Fruit fly (Drosophila melanogaster) whole organism, prepupa: Measurements from ENCODE around the gene CG13014.

Source experiments
- Blimp-1 ChIP-seq: fragments of 200-800 bp; sonication (Bioruptor generic); optimal IDR thresholded peaks from 3 replicates; lab custom pipeline; 2017; ENCODE audit warnings: missing biosample characterization, missing genetic modification characterization, mild to moderate bottlenecking, moderate library complexity, missing genetic modification reagents
- CG11762 ChIP-seq: fragments of 200-800 bp; sonication (Bioruptor generic); optimal IDR thresholded peaks from 3 replicates; lab custom pipeline; 2016; ENCODE audit warnings: missing biosample characterization, missing genetic modification characterization; ENCODE audit not compliant: insufficient read depth
- CG11902 ChIP-seq: fragments of 200-800 bp; sonication (Bioruptor generic); optimal IDR thresholded peaks from 3 replicates; lab custom pipeline; 2016; ENCODE audit warnings: missing biosample characterization, missing genetic modification characterization
- CG15336 ChIP-seq: fragments of 200-800 bp; sonication (Bioruptor generic); IDR thresholded peaks from 2 replicates; pipeline ENCODE4 v1.3.6; 2022; ENCODE audit warnings: missing biosample characterization, missing genetic modification characterization
- CG16779 ChIP-seq: fragments of 200-800 bp; sonication (Bioruptor generic); optimal IDR thresholded peaks from 3 replicates; lab custom pipeline; 2017; ENCODE audit warnings: missing biosample characterization, mild to moderate bottlenecking, missing genetic modification characterization
- CG31627 ChIP-seq: fragments of 200-800 bp; sonication (Bioruptor generic); optimal IDR thresholded peaks from 3 replicates; lab custom pipeline; 2016; ENCODE audit warnings: missing biosample characterization, missing genetic modification characterization
- CG32006 ChIP-seq: fragments of 200-800 bp; sonication (Bioruptor generic); optimal IDR thresholded peaks from 3 replicates; lab custom pipeline; 2017; ENCODE audit warnings: missing biosample characterization, mild to moderate bottlenecking, missing genetic modification characterization
- CG3919 ChIP-seq: fragments of 200-800 bp; sonication (Bioruptor generic); optimal IDR thresholded peaks from 3 replicates; lab custom pipeline; 2016; ENCODE audit warnings: missing biosample characterization, missing genetic modification characterization
- CG6163 ChIP-seq: fragments of 200-800 bp; sonication (Bioruptor generic); IDR thresholded peaks from 3 replicates; pipeline ENCODE4 v1.3.6; 2022; ENCODE audit warnings: missing biosample characterization, missing genetic modification characterization
- CG6808 ChIP-seq: fragments of 200-800 bp; sonication (Bioruptor generic); optimal IDR thresholded peaks from 3 replicates; lab custom pipeline; 2017; ENCODE audit warnings: missing biosample characterization, missing genetic modification characterization, mild to moderate bottlenecking, moderate library complexity, missing genetic modification reagents
- CG8119 ChIP-seq: fragments of 200-800 bp; sonication (Bioruptor generic); IDR thresholded peaks from 3 replicates; pipeline ENCODE4 v1.3.6; 2022; ENCODE audit warnings: missing biosample characterization, missing genetic modification characterization
- Eip75B ChIP-seq: fragments of 200-800 bp; sonication (Bioruptor generic); optimal IDR thresholded peaks from 3 replicates; lab custom pipeline; 2016; ENCODE audit warnings: missing biosample characterization, missing genetic modification characterization
- Eip78C ChIP-seq: fragments of 200-800 bp; sonication (Bioruptor generic); peaks from one replicate; lab custom pipeline; 2016; ENCODE audit warnings: missing biosample characterization, missing genetic modification characterization
- Ets21C ChIP-seq: fragments of 200-800 bp; sonication (Bioruptor generic); optimal IDR thresholded peaks from 3 replicates; lab custom pipeline; 2016; ENCODE audit warnings: missing biosample characterization, missing genetic modification characterization
- Ets96B ChIP-seq: fragments of 200-800 bp; optimal IDR thresholded peaks from 2 replicates; lab custom pipeline; 2019; ENCODE audit warnings: missing biosample characterization, mild to moderate bottlenecking, missing genetic modification characterization, moderate library complexity
- Gug ChIP-seq: fragments of 200-800 bp; sonication (Bioruptor generic); IDR thresholded peaks from 2 replicates; pipeline ENCODE4 v1.3.6; 2022; ENCODE audit warnings: missing biosample characterization, missing genetic modification characterization
- Hr39 ChIP-seq: fragments of 200-800 bp; sonication (Bioruptor generic); optimal IDR thresholded peaks from 2 replicates; lab custom pipeline; 2016; ENCODE audit warnings: missing biosample characterization, missing genetic modification characterization
- Hr4 ChIP-seq: fragments of 200-800 bp; sonication (Bioruptor generic); optimal IDR thresholded peaks from 3 replicates; lab custom pipeline; 2016; ENCODE audit warnings: missing biosample characterization, missing genetic modification characterization
- Sox14 ChIP-seq: fragments of 200-800 bp; sonication (Bioruptor generic); optimal IDR thresholded peaks from 3 replicates; lab custom pipeline; 2016; ENCODE audit warnings: missing biosample characterization, missing genetic modification characterization
- Sox15 ChIP-seq: fragments of 200-800 bp; sonication (Bioruptor generic); optimal IDR thresholded peaks from 3 replicates; lab custom pipeline; 2016; ENCODE audit warnings: missing biosample characterization, missing genetic modification characterization
- cyc ChIP-seq: fragments of 200-800 bp; sonication (Bioruptor generic); optimal IDR thresholded peaks from 3 replicates; lab custom pipeline; 2016; ENCODE audit warnings: missing biosample characterization, missing genetic modification characterization
- eg ChIP-seq: fragments of 200-800 bp; sonication (Bioruptor generic); IDR thresholded peaks from 3 replicates; pipeline ENCODE4 v1.3.6; 2022; ENCODE audit warnings: missing biosample characterization, missing genetic modification characterization
- esn ChIP-seq: fragments of 200-800 bp; sonication (Bioruptor generic); optimal IDR thresholded peaks from 2 replicates; lab custom pipeline; 2016; ENCODE audit warnings: missing biosample characterization, mild to moderate bottlenecking, missing genetic modification characterization, moderate library complexity
- fd59A ChIP-seq: fragments of 200-800 bp; sonication (Bioruptor generic); optimal IDR thresholded peaks from 2 replicates; lab custom pipeline; 2017; ENCODE audit warnings: missing biosample characterization, mild to moderate bottlenecking, missing genetic modification characterization, missing genetic modification reagents
- fd85E ChIP-seq: fragments of 200-800 bp; sonication (Bioruptor generic); optimal IDR thresholded peaks from 3 replicates; lab custom pipeline; 2016; ENCODE audit warnings: missing biosample characterization, missing genetic modification characterization
- lz ChIP-seq: fragments of 200-800 bp; sonication (Bioruptor generic); optimal IDR thresholded peaks from 3 replicates; lab custom pipeline; 2016; ENCODE audit warnings: missing biosample characterization, missing genetic modification characterization
- pdm3 ChIP-seq: fragments of 200-800 bp; sonication (Bioruptor generic); optimal IDR thresholded peaks from 3 replicates; lab custom pipeline; 2016; ENCODE audit warnings: missing biosample characterization, missing genetic modification characterization
- ss ChIP-seq, 2 experiments: fragments of 200-800 bp; sonication (Bioruptor generic); optimal IDR thresholded peaks; 2 replicates in 1 of 2; 3 replicates in 1 of 2; lab custom pipeline; 2017 to 2018; ENCODE audit warnings: mild to moderate bottlenecking in 2 of 2, missing biosample characterization in 2 of 2, missing genetic modification characterization in 2 of 2, moderate library complexity in 1 of 2
- svp ChIP-seq: fragments of 200-800 bp; sonication (Bioruptor generic); peaks from one replicate; lab custom pipeline; 2016; ENCODE audit warnings: missing biosample characterization, missing genetic modification characterization

Gene CG13014

dm6 chrX:16610601-16611058 is 23.0 kb downstream of the CG13014 start, which contains the start of gene mbt (continued):
- TF ChIP-seq Hr39 (GFP tag; lab: Kevin White, UChicago) = no peak
- no peak for TF ChIP-seq cyc
- no peak for TF ChIP-seq CG6808 (GFP tag; lab: Kevin White, UChicago)
- TF ChIP-seq Hr4 (GFP tag; lab: Kevin White, UChicago) = no peak
- peak; percentile 22 for TF ChIP-seq esn
- no peak for TF ChIP-seq Sox15 (GFP tag; lab: Kevin White, UChicago)
- no peak for TF ChIP-seq CG16779 (tag; lab: Kevin White, UChicago)
- no peak for TF ChIP-seq Ets21C (GFP tag; lab: Kevin White, UChicago)
- no peak for TF ChIP-seq lz (GFP tag; lab: Kevin White, UChicago)
- peak; percentile 10 for TF ChIP-seq Eip78C (GFP tag; lab: Kevin White, UChicago)
- no peak for TF ChIP-seq Eip75B (GFP tag; lab: Kevin White, UChicago)

- peak; percentile 69 for TF ChIP-seq Blimp-1 (GFP tag; lab: Kevin White, UChicago)
- no peak for TF ChIP-seq Sox14 (GFP tag; lab: Kevin White, UChicago)
- no peak for TF ChIP-seq CG15336
- peak; percentile 19; the same call in 1 of the 3 replicates for TF ChIP-seq CG6163
- peak in 1 of 2 experiments; percentile 21 for TF ChIP-seq ss (GFP tag; optimal IDR thresholded peaks at IDR 0.05; lab: Kevin White, UChicago)
- peak; percentile 66 for TF ChIP-seq Eip78C (GFP tag; lab: Kevin White, UChicago)
- TF ChIP-seq svp (GFP tag; lab: Kevin White, UChicago) = peak; percentile 44
These were observed 29.4 kb downstream of the CG13014 start for dm6 chrX:16616773-16617738.

dm6 chrX:16618724-16619123 is 31.1 kb downstream of the CG13014 start:
- TF ChIP-seq CG8119 (0 out of 3 replicates have a peak, but pooled peaks have one; percentile 3), svp (GFP tag; lab: Kevin White, UChicago) (no peak), CG11762 (GFP tag; lab: Kevin White, UChicago) (no peak), Ets96B (no peak), CG3919 (GFP tag; lab: Kevin White, UChicago) (no peak), Blimp-1 (GFP tag; lab: Kevin White, UChicago) (peak; percentile 51)

- no peak for TF ChIP-seq CG31627 (GFP tag; lab: Kevin White, UChicago)
- TF ChIP-seq CG32006 (GFP tag; lab: Kevin White, UChicago) = no peak
- TF ChIP-seq ss (GFP tag; optimal IDR thresholded peaks at IDR 0.05; lab: Kevin White, UChicago) = peak in 1 of 2 experiments; percentile 8
- 0 out of 3 replicates have a peak, but pooled peaks have one; percentile 34 for TF ChIP-seq CG6163
- TF ChIP-seq fd85E (GFP tag; lab: Kevin White, UChicago) = no peak
- no peak for TF ChIP-seq CG11762 (GFP tag; lab: Kevin White, UChicago)
- no peak for TF ChIP-seq Gug (GFP tag; lab: Robert Waterston, UW)
- 0 out of 3 replicates have a peak, but pooled peaks have one; percentile 23 for TF ChIP-seq eg
These were observed 33.8 kb downstream of the CG13014 start, which contains the start of gene CG9782 for dm6 chrX:16621462-16621861. Gene CG9782, minus strand, starts transcription at chrX:16621589.

dm6 chrX:16623524-16623923 is 35.9 kb downstream of the CG13014 start:
- TF ChIP-seq pdm3 (GFP tag; lab: Kevin White, UChicago) (no peak), CG15336 (no peak), CG6808 (GFP tag; lab: Kevin White, UChicago) (no peak), CG11902 (GFP tag; lab: Kevin White, UChicago) (no peak), svp (GFP tag; lab: Kevin White, UChicago) (no peak), Eip75B (GFP tag; lab: Kevin White, UChicago) (no peak), fd59A (GFP tag; lab: Kevin White, UChicago) (no peak)
- TF ChIP-seq, all 60 proteins: peak for 0
